In genomic region chrX:5888933-5889332, dm6 we compare ENCODE assay signal across 3 fruit fly cellular contexts.
TF ChIP-seq lines count a peak whose summit lies in the region.

No protein-coding gene starts in this region.

TF ChIP-seq in whole organism, embryonic, 481 proteins besides CTCF, POLR2A, EP300 and RAD21 (continued from another document and continues in another):
- TF ChIP-seq Fer2 (tag; optimal IDR thresholded peaks at IDR 0.05; lab: Kevin White, UChicago) (no peak), gcm (GFP tag; optimal IDR thresholded peaks at IDR 0.05; lab: Kevin White, UChicago) (peak; percentile 78), bsh (GFP tag; optimal IDR thresholded peaks at IDR 0.05; lab: Kevin White, UChicago) (peak in 1 of 2 experiments; percentile 61), CG11696 (GFP tag; IDR thresholded peaks at IDR 0.05; lab: Robert Waterston, UW) (no peak), Six4 (GFP tag; optimal IDR thresholded peaks at IDR 0.05; lab: Kevin White, UChicago) (peak; percentile 4), Hr3 (GFP tag; optimal IDR thresholded peaks at IDR 0.05; lab: Kevin White, UChicago) (peak; percentile 2), chinmo (GFP tag; IDR thresholded peaks at IDR 0.05; lab: Robert Waterston, UW; ENCODE audit: partially characterized antibody) (no peak), CG12155 (GFP tag; optimal IDR thresholded peaks at IDR 0.05; lab: Kevin White, UChicago) (no peak), Oli (tag; optimal IDR thresholded peaks at IDR 0.05; lab: Kevin White, UChicago) (peak; percentile 24), mld (GFP tag; IDR thresholded peaks at IDR 0.05; lab: Robert Waterston, UW; ENCODE audit: partially characterized antibody) (no peak), zf30C (GFP tag; optimal IDR thresholded peaks at IDR 0.05; lab: Kevin White, UChicago) (peak; percentile 93), gt (GFP tag; IDR thresholded peaks at IDR 0.05; lab: Robert Waterston, UW) (no peak), crol (GFP tag; IDR thresholded peaks at IDR 0.05; lab: Robert Waterston, UW) (no peak), CG8765 (GFP tag; IDR thresholded peaks at IDR 0.05; lab: Robert Waterston, UW) (no peak), NC2α (GFP tag; optimal IDR thresholded peaks at IDR 0.05; lab: Kevin White, UChicago) (no peak), Antp (GFP tag; optimal IDR thresholded peaks at IDR 0.05; lab: Kevin White, UChicago) (peak; percentile 54), pfk (GFP tag; optimal IDR thresholded peaks at IDR 0.05; lab: Kevin White, UChicago) (no peak), sug (tag; optimal IDR thresholded peaks at IDR 0.05; lab: Kevin White, UChicago) (no peak), onecut (GFP tag; IDR thresholded peaks at IDR 0.05; lab: Robert Waterston, UW) (peak; percentile 40), CG32772 (GFP tag; IDR thresholded peaks at IDR 0.05; lab: Robert Waterston, UW) (no peak), her (GFP tag; optimal IDR thresholded peaks at IDR 0.05; lab: Kevin White, UChicago) (no peak), CG30403 (GFP tag; optimal IDR thresholded peaks at IDR 0.05; lab: Kevin White, UChicago) (no peak), dmrt11E (tag; optimal IDR thresholded peaks at IDR 0.05; lab: Kevin White, UChicago) (peak; percentile 41), CG11504 (tag; optimal IDR thresholded peaks at IDR 0.05; lab: Kevin White, UChicago) (peak; percentile 42), amos (GFP tag; IDR thresholded peaks at IDR 0.05; lab: Robert Waterston, UW; ENCODE audit: partially characterized antibody) (no peak), Doc3 (GFP tag; IDR thresholded peaks at IDR 0.05; lab: Robert Waterston, UW; ENCODE audit: partially characterized antibody) (no peak), mam (GFP tag; optimal IDR thresholded peaks at IDR 0.05; lab: Kevin White, UChicago) (peak; percentile 34), CG17328 (GFP tag; IDR thresholded peaks at IDR 0.05; lab: Robert Waterston, UW) (no peak), nmo (GFP tag; optimal IDR thresholded peaks at IDR 0.05; lab: Kevin White, UChicago) (peak; percentile 10), CG12071 (GFP tag; optimal IDR thresholded peaks at IDR 0.05; lab: Kevin White, UChicago) (peak; percentile 34), CG10654 (GFP tag; optimal IDR thresholded peaks at IDR 0.05; lab: Kevin White, UChicago) (no peak), CG4730 (GFP tag; IDR thresholded peaks at IDR 0.05; lab: Robert Waterston, UW) (0 out of 2 replicates have a peak, but pooled peaks have one; percentile 21), HLH4C (GFP tag; IDR thresholded peaks at IDR 0.05; lab: Robert Waterston, UW; ENCODE audit: partially characterized antibody) (no peak), CG8924 (tag; optimal IDR thresholded peaks at IDR 0.05; lab: Kevin White, UChicago) (peak; percentile 36), CG1602 (GFP tag; optimal IDR thresholded peaks at IDR 0.05; lab: Kevin White, UChicago) (no peak), peb (GFP tag; IDR thresholded peaks at IDR 0.05; lab: Robert Waterston, UW) (no peak), Hmx (GFP tag; optimal IDR thresholded peaks at IDR 0.05; lab: Kevin White, UChicago) (no peak), unpg (GFP tag; optimal IDR thresholded peaks at IDR 0.05; lab: Kevin White, UChicago) (peak; percentile 29), Kr (GFP tag; optimal IDR thresholded peaks at IDR 0.05; lab: Kevin White, UChicago) (no peak), tx (GFP tag; optimal IDR thresholded peaks at IDR 0.05; lab: Kevin White, UChicago) (no peak), dm (GFP tag; optimal IDR thresholded peaks at IDR 0.05; lab: Kevin White, UChicago) (no peak), dmrt99B (tag; optimal IDR thresholded peaks at IDR 0.05; lab: Kevin White, UChicago) (peak; percentile 30), ken (GFP tag; IDR thresholded peaks at IDR 0.05; lab: Robert Waterston, UW) (0 out of 3 replicates have a peak, but pooled peaks have one; percentile 48), CG13424 (tag; optimal IDR thresholded peaks at IDR 0.05; lab: Kevin White, UChicago) (peak; percentile 36)

TF ChIP-seq in whole organism, prepupa, 60 proteins besides CTCF, POLR2A, EP300 and RAD21 (continued from another document):
- no peak for TF ChIP-seq CG16779 (tag; optimal IDR thresholded peaks at IDR 0.05; lab: Kevin White, UChicago)
- peak; percentile 1 for TF ChIP-seq CG7368 (GFP tag; optimal IDR thresholded peaks at IDR 0.05; lab: Kevin White, UChicago)
- no peak for TF ChIP-seq CG1621 (tag; optimal IDR thresholded peaks at IDR 0.05; lab: Kevin White, UChicago)
- TF ChIP-seq esn (GFP tag; optimal IDR thresholded peaks at IDR 0.05; lab: Kevin White, UChicago) = peak; percentile 33
- TF ChIP-seq CG10631 (GFP tag; optimal IDR thresholded peaks at IDR 0.05; lab: Kevin White, UChicago) = peak; percentile 7
- TF ChIP-seq achi (GFP tag; optimal IDR thresholded peaks at IDR 0.05; lab: Kevin White, UChicago) = no peak
- no peak for TF ChIP-seq Sox14 (GFP tag; optimal IDR thresholded peaks at IDR 0.05; lab: Kevin White, UChicago)
- TF ChIP-seq CG11294 (GFP tag; IDR thresholded peaks at IDR 0.05; lab: Robert Waterston, UW) = no peak
- TF ChIP-seq ss (GFP tag; optimal IDR thresholded peaks at IDR 0.05; lab: Kevin White, UChicago) = no peak
- peak; percentile 56 for TF ChIP-seq Eip78C (GFP tag; lab: Kevin White, UChicago)
- TF ChIP-seq CG11902 (GFP tag; optimal IDR thresholded peaks at IDR 0.05; lab: Kevin White, UChicago) = no peak
- TF ChIP-seq salr (GFP tag; optimal IDR thresholded peaks at IDR 0.05; lab: Kevin White, UChicago) = no peak
- TF ChIP-seq CG6163 (GFP tag; IDR thresholded peaks at IDR 0.05; lab: Robert Waterston, UW) = no peak
- TF ChIP-seq CG8632 (GFP tag; optimal IDR thresholded peaks at IDR 0.05; lab: Kevin White, UChicago) = no peak
- TF ChIP-seq fd85E (GFP tag; optimal IDR thresholded peaks at IDR 0.05; lab: Kevin White, UChicago) = no peak
- TF ChIP-seq spab (GFP tag; optimal IDR thresholded peaks at IDR 0.05; lab: Kevin White, UChicago) = no peak
- TF ChIP-seq OdsH (GFP tag; optimal IDR thresholded peaks at IDR 0.05; lab: Kevin White, UChicago) = no peak
- TF ChIP-seq Eip75B (GFP tag; optimal IDR thresholded peaks at IDR 0.05; lab: Kevin White, UChicago) = no peak
- TF ChIP-seq dsx (GFP tag; optimal IDR thresholded peaks at IDR 0.05; lab: Kevin White, UChicago; ENCODE audit: poor library complexity, severe bottlenecking) = no peak
- TF ChIP-seq Smox (GFP tag; optimal IDR thresholded peaks at IDR 0.05; lab: Kevin White, UChicago) = peak; percentile 18
- no peak for TF ChIP-seq pdm3 (GFP tag; optimal IDR thresholded peaks at IDR 0.05; lab: Kevin White, UChicago)

TF ChIP-seq in whole organism, wandering third instar larva, 38 proteins besides CTCF, POLR2A, EP300 and RAD21 (continued from another document):
- no peak for TF ChIP-seq CrebA (GFP tag; optimal IDR thresholded peaks at IDR 0.05; lab: Kevin White, UChicago; ENCODE audit: borderline replicate concordance)
